2 worm cellular contexts compared by ENCODE assay signal in genomic region chrIV:7445236-7445635, ce11.
A peak's percentile ranks its signal among the peaks of the same experiment; 100 is the strongest.
TF ChIP-seq lines count a peak whose summit lies in the region.

valv-1 (minus strand) TSS chrIV:7445336.

TF ChIP-seq in whole organism, L2 larva, 48 proteins besides CTCF, POLR2A, EP300 and RAD21:
- no peak for TF ChIP-seq peb-1 (tag; optimal IDR thresholded peaks at IDR 0.05; lab: Kevin White, UChicago)
- TF ChIP-seq fos-1 (tag; optimal IDR thresholded peaks at IDR 0.05; lab: Kevin White, UChicago): peak; percentile 28
- TF ChIP-seq nhr-6 (tag; optimal IDR thresholded peaks at IDR 0.05; lab: Kevin White, UChicago): no peak
- no peak for TF ChIP-seq sma-9 (GFP tag; optimal IDR thresholded peaks at IDR 0.05; lab: Kevin White, UChicago)
- no peak for TF ChIP-seq sma-9 (tag; optimal IDR thresholded peaks at IDR 0.05; lab: Kevin White, UChicago)

TF ChIP-seq in whole organism, young adult, 124 proteins besides CTCF, POLR2A, EP300 and RAD21:
- TF ChIP-seq nhr-80 (tag; optimal IDR thresholded peaks at IDR 0.05; lab: Kevin White, UChicago): peak; percentile 31
- TF ChIP-seq unc-130 (GFP tag; optimal IDR thresholded peaks at IDR 0.05; lab: Kevin White, UChicago): no peak
